Worm (Caenorhabditis elegans) whole organism, L4 larva: ENCODE measurements around the gene F59B2.9.
"Not testable (repeated sequence)": the region's sequence is repeated elsewhere in the genome, so short reads cannot be mapped to it uniquely, and the experiment has no call there.

Source experiments
- D1046.2 ChIP-seq: fragments of 200-800 bp; sonication (Bioruptor generic); IDR thresholded peaks from 2 replicates; pipeline ENCODE4 v1.3.6; 2022; ENCODE audit warnings: missing genetic modification characterization, missing compliant biosample characterization
- R02D3.7 ChIP-seq: fragments of 150-350 bp; sonication (generic microtip); optimal IDR thresholded peaks from 3 replicates; lab custom pipeline; 2014; ENCODE audit warnings: missing biosample characterization, missing genetic modification characterization
- T26A8.4 ChIP-seq: fragments of 200-800 bp; sonication (Bioruptor generic); IDR thresholded peaks from 2 replicates; pipeline ENCODE4 v1.3.6; 2022; ENCODE audit warnings: missing genetic modification characterization, missing compliant biosample characterization
- ZK337.2 ChIP-seq: fragments of 200-800 bp; sonication (Bioruptor generic); IDR thresholded peaks from 2 replicates; pipeline ENCODE4 v1.3.6; 2022; ENCODE audit warnings: missing genetic modification reagents, missing genetic modification characterization, missing compliant biosample characterization
- ZK546.5 ChIP-seq, 2 experiments: sonication (generic microtip); optimal IDR thresholded peaks; 2 replicates each; lab custom pipeline; 2017; ENCODE audit warnings: missing biosample characterization in 2 of 2, missing genetic modification characterization in 2 of 2
- aha-1 ChIP-seq: fragments of 150-350 bp; peaks from one replicate; lab custom pipeline; 2014; ENCODE audit warnings: missing biosample characterization, missing genetic modification characterization
- ama-1 ChIP-seq: fragments of 150-350 bp; optimal IDR thresholded peaks from 2 replicates; lab custom pipeline; 2014; ENCODE audit warnings: inconsistent platforms, mixed read lengths
- cey-2 ChIP-seq: sonication (generic microtip); optimal IDR thresholded peaks from 3 replicates; lab custom pipeline; 2017; ENCODE audit warnings: missing genetic modification characterization, mild to moderate bottlenecking, missing compliant biosample characterization, antibody characterized with exemption, borderline replicate concordance; ENCODE audit not compliant: insufficient read depth
- daf-16 ChIP-seq, 3 experiments: sonication (generic microtip); optimal IDR thresholded peaks; 2 replicates each; lab custom pipeline; 2016 to 2017; ENCODE audit warnings: missing genetic modification characterization in 3 of 3, missing genetic modification reagents in 3 of 3, mild to moderate bottlenecking in 2 of 3, missing compliant biosample characterization in 2 of 3, missing biosample characterization in 1 of 3, moderate library complexity in 1 of 3
- dve-1 ChIP-seq: sonication (generic microtip); optimal IDR thresholded peaks from 2 replicates; lab custom pipeline; 2017; ENCODE audit warnings: antibody characterized with exemption, mild to moderate bottlenecking, missing genetic modification characterization, missing compliant biosample characterization; ENCODE audit not compliant: insufficient read depth
- hlh-11 ChIP-seq: fragments of 200-800 bp; sonication (Bioruptor generic); optimal IDR thresholded peaks from 2 replicates; lab custom pipeline; 2018; ENCODE audit warnings: mild to moderate bottlenecking, missing genetic modification characterization, missing compliant biosample characterization
- hlh-30 ChIP-seq: sonication (generic microtip); optimal IDR thresholded peaks from 2 replicates; lab custom pipeline; 2017; ENCODE audit warnings: antibody characterized with exemption, mild to moderate bottlenecking, missing genetic modification characterization, missing compliant biosample characterization; ENCODE audit not compliant: insufficient read depth
- lim-7 ChIP-seq: fragments of 200-800 bp; sonication (Bioruptor generic); IDR thresholded peaks from 2 replicates; pipeline ENCODE4 v1.3.6; 2022; ENCODE audit warnings: missing genetic modification characterization, missing compliant biosample characterization
- lin-13 ChIP-seq: fragments of 150-350 bp; optimal IDR thresholded peaks from 2 replicates; lab custom pipeline; 2014; ENCODE audit warnings: missing biosample characterization, missing genetic modification reagents, missing genetic modification characterization
- lin-38 ChIP-seq: fragments of 200-800 bp; sonication (Bioruptor generic); IDR thresholded peaks from 2 replicates; pipeline ENCODE4 v1.3.6; 2022; ENCODE audit warnings: missing genetic modification reagents, missing genetic modification characterization, missing compliant biosample characterization
- lir-3 ChIP-seq: sonication (generic microtip); optimal IDR thresholded peaks from 2 replicates; lab custom pipeline; 2016; ENCODE audit warnings: mild to moderate bottlenecking, missing genetic modification characterization, missing compliant biosample characterization
- lsy-2 ChIP-seq, 2 experiments: fragments of 150-350 bp in 1 of 2; sonication (generic microtip) in 1 of 2; optimal IDR thresholded peaks; 2 replicates each; lab custom pipeline; 2014 to 2017; ENCODE audit warnings: missing biosample characterization in 2 of 2, missing genetic modification characterization in 2 of 2
- madf-5 ChIP-seq, 2 experiments: fragments of 200-800 bp; sonication (Bioruptor generic); IDR thresholded peaks; 2 replicates each; pipeline ENCODE4 v1.3.6; 2022; ENCODE audit warnings: missing compliant biosample characterization in 2 of 2, missing genetic modification characterization in 2 of 2
- mdl-1 ChIP-seq, 2 experiments: fragments of 150-350 bp in 1 of 2; sonication (generic microtip) in 1 of 2; optimal IDR thresholded peaks; 2 replicates each; lab custom pipeline; 2014 to 2017; ENCODE audit warnings: missing biosample characterization in 2 of 2, missing genetic modification characterization in 2 of 2
- mdt-29 ChIP-seq: fragments of 200-800 bp; sonication (Bioruptor generic); IDR thresholded peaks from 2 replicates; pipeline ENCODE4 v1.3.6; 2022; ENCODE audit warnings: missing genetic modification reagents, missing genetic modification characterization, missing compliant biosample characterization
- mep-1 ChIP-seq: fragments of 150-350 bp; sonication (generic microtip); optimal IDR thresholded peaks from 3 replicates; lab custom pipeline; 2014; ENCODE audit warnings: missing biosample characterization, missing genetic modification characterization
- mxl-3 ChIP-seq: fragments of 200-800 bp; sonication (Bioruptor generic); optimal IDR thresholded peaks from 2 replicates; lab custom pipeline; 2018; ENCODE audit warnings: mild to moderate bottlenecking, missing genetic modification characterization, missing compliant biosample characterization
- nhr-102 ChIP-seq: sonication (generic microtip); optimal IDR thresholded peaks from 2 replicates; lab custom pipeline; 2016; ENCODE audit warnings: mild to moderate bottlenecking, missing genetic modification characterization, moderate library complexity, missing compliant biosample characterization
- nhr-11 ChIP-seq: fragments of 150-350 bp; optimal IDR thresholded peaks from 2 replicates; lab custom pipeline; 2014; ENCODE audit warnings: missing biosample characterization, missing genetic modification characterization
- nhr-28 ChIP-seq: fragments of 150-350 bp; optimal IDR thresholded peaks from 2 replicates; lab custom pipeline; 2014; ENCODE audit warnings: missing biosample characterization, missing genetic modification characterization
- nhr-48 ChIP-seq: sonication (generic microtip); optimal IDR thresholded peaks from 2 replicates; lab custom pipeline; 2016; ENCODE audit warnings: mild to moderate bottlenecking, missing genetic modification characterization, missing compliant biosample characterization
- nhr-76 ChIP-seq: fragments of 150-350 bp; optimal IDR thresholded peaks from 2 replicates; lab custom pipeline; 2014; ENCODE audit warnings: missing biosample characterization, missing genetic modification characterization
- pqm-1 ChIP-seq: sonication (generic microtip); optimal IDR thresholded peaks from 2 replicates; lab custom pipeline; 2017; ENCODE audit warnings: missing biosample characterization, missing genetic modification characterization
- rbr-2 ChIP-seq: sonication (generic microtip); optimal IDR thresholded peaks from 2 replicates; lab custom pipeline; 2016; ENCODE audit warnings: missing genotype, missing genetic modification characterization, missing compliant biosample characterization
- snpc-1.2 ChIP-seq: fragments of 200-800 bp; sonication (Bioruptor generic); IDR thresholded peaks from 2 replicates; pipeline ENCODE4 v1.3.6; 2022; ENCODE audit warnings: missing genetic modification reagents, missing genetic modification characterization, missing compliant biosample characterization
- snpc-4 ChIP-seq: fragments of 150-350 bp; optimal IDR thresholded peaks from 2 replicates; lab custom pipeline; 2014; ENCODE audit warnings: missing biosample characterization, missing genetic modification characterization
- spr-1 ChIP-seq: sonication (generic microtip); optimal IDR thresholded peaks from 2 replicates; lab custom pipeline; 2016; ENCODE audit warnings: mild to moderate bottlenecking, missing genetic modification characterization, missing compliant biosample characterization
- unc-62 ChIP-seq, 3 experiments: fragments of 150-350 bp in 1 of 3; sonication (generic microtip); optimal IDR thresholded peaks in 2 of 3; peaks in 1 of 3; 1 replicate in 1 of 3; 2 replicates in 2 of 3; lab custom pipeline; 2014 to 2017; ENCODE audit warnings: missing biosample characterization in 3 of 3, missing genetic modification characterization in 3 of 3, missing genetic modification reagents in 3 of 3, missing genotype in 1 of 3
- zfp-2 ChIP-seq: sonication (generic microtip); optimal IDR thresholded peaks from 2 replicates; lab custom pipeline; 2016; ENCODE audit warnings: mild to moderate bottlenecking, missing genetic modification characterization, missing compliant biosample characterization
- zfp-3 ChIP-seq: fragments of 200-800 bp; sonication (Bioruptor generic); conservative IDR thresholded peaks from 2 replicates; pipeline ENCODE4 v1.3.6; 2022; ENCODE audit warnings: missing genetic modification reagents, missing genetic modification characterization, missing compliant biosample characterization
- zip-2 ChIP-seq: fragments of 150-350 bp; optimal IDR thresholded peaks from 2 replicates; lab custom pipeline; 2014; ENCODE audit warnings: missing biosample characterization, missing genetic modification characterization
- ztf-11 ChIP-seq: fragments of 150-350 bp; optimal IDR thresholded peaks from 2 replicates; lab custom pipeline; 2014; ENCODE audit warnings: missing biosample characterization, missing genetic modification characterization
- ztf-7 ChIP-seq: fragments of 150-350 bp; optimal IDR thresholded peaks from 2 replicates; lab custom pipeline; 2014; ENCODE audit warnings: missing biosample characterization, missing genetic modification characterization

F59B2.9 gene

DNA sequence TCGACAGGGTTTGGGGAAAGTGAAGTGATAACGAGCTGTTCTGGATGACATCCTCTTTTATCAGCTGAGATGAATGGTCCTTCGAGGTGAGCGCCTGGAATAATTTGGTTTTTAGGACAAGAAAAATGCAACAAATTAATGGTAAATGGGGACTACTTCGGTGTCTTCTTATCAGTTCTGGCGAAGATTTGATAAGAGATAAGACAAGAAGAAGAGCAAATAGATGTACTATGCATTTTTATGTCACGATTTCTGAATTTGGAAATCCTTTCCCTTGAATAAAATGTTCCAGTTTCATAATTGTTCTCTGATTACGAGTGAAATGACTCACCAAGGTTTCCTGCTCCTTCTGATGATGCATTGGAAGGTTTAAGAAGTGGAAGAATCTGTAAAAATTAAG, 14.4 kb downstream of the F59B2.9 start:
- 0 out of 4 replicates have a peak, but pooled peaks of 1 of the 2 experiments have one; percentile 0 for TF ChIP-seq madf-5 (GFP tag; IDR thresholded peaks at IDR 0.05; lab: Robert Waterston, UW)
- TF ChIP-seq ztf-7 (tag; lab: Kevin White, UChicago): no peak
- peak; percentile 80 for TF ChIP-seq pqm-1 (tag; lab: Kevin White, UChicago)
- TF ChIP-seq, all 104 proteins: peak for 2

- TF ChIP-seq zfp-3 (GFP tag; lab: Robert Waterston, UW) (no peak), nhr-102 (peak; percentile 7), lin-38 (GFP tag; lab: Robert Waterston, UW) (peak; percentile 21; the same call in 1 of the 2 replicates)
Observed at ce11 chrIII:8996686-8997085, 15.5 kb downstream of the F59B2.9 start, which contains the start of gene skat-1. skat-1 (minus strand) TSS chrIII:8996786.

ce11 chrIII:8989752-8990151, 22.5 kb downstream of the F59B2.9 start, which contains the start of gene R08D7.7:
R08D7.7 (plus strand) TSS chrIII:8990052.
- TF ChIP-seq ZK546.5 (tag; optimal IDR thresholded peaks at IDR 0.05; lab: Kevin White, UChicago); T26A8.4 (GFP tag; lab: Robert Waterston, UW); R02D3.7 (tag; lab: Kevin White, UChicago): not testable (repeated sequence)
- TF ChIP-seq, all 104 proteins: peak for 0; not testable (repeated sequence) for 104

ce11 chrIII:8988544-8988943, 23.7 kb downstream of the F59B2.9 start:
- TF ChIP-seq hlh-30 (tag; lab: Kevin White, UChicago): peak; percentile 18
- no peak for TF ChIP-seq ZK337.2 (GFP tag; lab: Robert Waterston, UW)
- peak; percentile 38 for TF ChIP-seq rbr-2
- no peak for TF ChIP-seq nhr-11 (tag; lab: Kevin White, UChicago)
- peak; percentile 94 for TF ChIP-seq aha-1 (tag; lab: Kevin White, UChicago)
- no peak for TF ChIP-seq nhr-76 (tag; lab: Kevin White, UChicago)
- no peak for TF ChIP-seq lim-7 (GFP tag; lab: Robert Waterston, UW)
- TF ChIP-seq zip-2 (tag; lab: Kevin White, UChicago): no peak
- TF ChIP-seq ztf-11 (tag; lab: Kevin White, UChicago): no peak
- peak; percentile 2 for TF ChIP-seq dve-1 (tag; lab: Kevin White, UChicago)
- TF ChIP-seq zfp-2 (tag; lab: Kevin White, UChicago): no peak
- peak in 1 of 2 experiments; percentile 70 for TF ChIP-seq unc-62 (GFP tag; optimal IDR thresholded peaks at IDR 0.05 in 1 of 2; lab: Kevin White, UChicago)
- no peak for TF ChIP-seq unc-62 (tag; optimal IDR thresholded peaks at IDR 0.05; lab: Kevin White, UChicago)
- no peak for TF ChIP-seq spr-1 (tag; lab: Kevin White, UChicago)
- no peak for TF ChIP-seq lir-3 (tag; lab: Kevin White, UChicago)
- no peak for TF ChIP-seq daf-16 (GFP tag; optimal IDR thresholded peaks at IDR 0.05; lab: Kevin White, UChicago)
- peak; percentile 10 for TF ChIP-seq daf-16 (tag; optimal IDR thresholded peaks at IDR 0.05; lab: Kevin White, UChicago)
- TF ChIP-seq D1046.2: no peak
- no peak for TF ChIP-seq lin-13 (GFP tag; lab: Kevin White, UChicago)

DNA sequence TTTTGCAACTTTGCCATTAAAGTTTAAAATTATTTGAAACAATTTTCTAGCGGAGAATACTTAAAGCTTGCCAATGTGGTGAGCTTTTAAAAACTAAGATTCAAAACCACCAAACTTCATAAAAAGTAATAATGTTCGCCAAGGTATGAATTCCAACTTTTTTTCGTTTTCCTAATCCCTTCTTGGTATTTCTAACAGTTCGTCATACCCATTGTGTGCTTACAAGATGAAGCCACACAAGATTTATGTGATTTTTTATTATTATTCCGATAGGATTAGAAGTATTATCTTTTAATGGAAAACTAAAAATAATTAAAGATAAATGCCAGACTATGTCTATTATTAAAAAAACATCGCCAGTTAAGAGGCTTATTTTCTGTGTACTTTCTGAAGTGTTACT, 24.1 kb downstream of the F59B2.9 start:
- no peak for TF ChIP-seq mep-1 (tag; lab: Kevin White, UChicago)

DNA sequence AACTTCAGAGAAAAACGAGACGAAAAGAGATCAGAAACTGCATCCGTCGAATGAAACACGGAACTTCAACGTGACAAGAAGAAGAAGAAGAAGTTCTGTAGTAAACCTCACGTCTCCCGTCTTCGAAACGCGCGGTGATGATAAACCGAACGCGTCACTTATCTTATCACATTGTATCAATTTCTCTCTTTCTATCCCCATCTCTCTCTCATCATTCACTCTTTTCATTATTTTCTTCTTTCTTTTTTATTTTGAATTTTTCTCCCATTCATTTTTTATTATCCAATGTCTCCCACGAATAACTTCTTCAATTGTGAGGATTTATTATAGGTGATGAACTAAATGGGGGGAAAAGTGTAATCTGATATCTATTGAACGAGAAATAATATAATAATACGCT, 25.3 kb downstream of the F59B2.9 start:
- TF ChIP-seq mdt-29 (GFP tag; lab: Robert Waterston, UW): no peak
- peak; percentile 78 for TF ChIP-seq mxl-3 (GFP tag; lab: Kevin White, UChicago)
- peak; percentile 42 to 75 for TF ChIP-seq mdl-1 (tag; optimal IDR thresholded peaks at IDR 0.05; lab: Kevin White, UChicago)
- peak in 1 of 2 experiments; percentile 8 for TF ChIP-seq unc-62 (GFP tag; optimal IDR thresholded peaks at IDR 0.05 in 1 of 2; lab: Kevin White, UChicago)
- no peak for TF ChIP-seq unc-62 (tag; optimal IDR thresholded peaks at IDR 0.05; lab: Kevin White, UChicago)
- TF ChIP-seq dve-1 (tag; lab: Kevin White, UChicago): peak; percentile 69
- TF ChIP-seq cey-2 (tag; lab: Kevin White, UChicago): peak; percentile 70
- TF ChIP-seq snpc-4 (tag; lab: Kevin White, UChicago): no peak
- no peak for TF ChIP-seq snpc-1.2 (GFP tag; lab: Robert Waterston, UW)
- peak; percentile 70 for TF ChIP-seq hlh-30 (tag; lab: Kevin White, UChicago)
- no peak for TF ChIP-seq ama-1 (lab: Kevin White, UChicago)
- peak; percentile 76 for TF ChIP-seq hlh-11
- TF ChIP-seq daf-16 (GFP tag; optimal IDR thresholded peaks at IDR 0.05; lab: Kevin White, UChicago): no peak
- TF ChIP-seq daf-16 (tag; optimal IDR thresholded peaks at IDR 0.05; lab: Kevin White, UChicago): no peak
- TF ChIP-seq madf-5 (GFP tag; IDR thresholded peaks at IDR 0.05; lab: Robert Waterston, UW): no peak
- TF ChIP-seq nhr-48: peak; percentile 63
- TF ChIP-seq ztf-7 (tag; lab: Kevin White, UChicago): no peak
- peak; percentile 21 for TF ChIP-seq mep-1 (tag; lab: Kevin White, UChicago)
- peak; percentile 49 for TF ChIP-seq nhr-28 (tag; lab: Kevin White, UChicago)
- TF ChIP-seq lsy-2 (tag; optimal IDR thresholded peaks at IDR 0.05; lab: Kevin White, UChicago): peak; percentile 14 to 54
